Worm (Caenorhabditis elegans) whole organism, mixed stage, embryonic: ENCODE data around the gene R02E4.2.

ENCODE experiments used
- mep-1 ChIP-seq: fragments of 150-350 bp; optimal IDR thresholded peaks from 2 replicates; lab custom pipeline; 2017; ENCODE audit warnings: missing biosample characterization, missing genetic modification reagents, missing genetic modification characterization, inconsistent platforms
- nhr-2 ChIP-seq: fragments of 150-350 bp; optimal IDR thresholded peaks from 2 replicates; lab custom pipeline; 2014; ENCODE audit warnings: missing biosample characterization, missing genetic modification characterization
- nhr-237 ChIP-seq: fragments of 150-350 bp; optimal IDR thresholded peaks from 2 replicates; lab custom pipeline; 2014; ENCODE audit warnings: missing biosample characterization, missing genetic modification characterization
- nhr-28 ChIP-seq: fragments of 150-350 bp; optimal IDR thresholded peaks from 2 replicates; lab custom pipeline; 2014; ENCODE audit warnings: missing biosample characterization, missing genetic modification characterization
- pha-4 ChIP-seq: fragments of 150-350 bp; optimal IDR thresholded peaks from 2 replicates; lab custom pipeline; 2018; ENCODE audit warnings: missing biosample characterization, missing genetic modification reagents, missing genetic modification characterization
- snpc-4 ChIP-seq: fragments of 150-350 bp; optimal IDR thresholded peaks from 2 replicates; lab custom pipeline; 2014; ENCODE audit warnings: missing biosample characterization, missing genetic modification characterization
- tbx-8 ChIP-seq: fragments of 200-800 bp; sonication (Bioruptor generic); optimal IDR thresholded peaks from 2 replicates; lab custom pipeline; 2018; ENCODE audit warnings: mild to moderate bottlenecking, missing genetic modification characterization, moderate library complexity, missing compliant biosample characterization
- unc-39 ChIP-seq: fragments of 150-350 bp; optimal IDR thresholded peaks from 2 replicates; lab custom pipeline; 2014; ENCODE audit warnings: missing biosample characterization, missing genetic modification characterization
- zip-8 ChIP-seq: fragments of 150-350 bp; optimal IDR thresholded peaks from 2 replicates; lab custom pipeline; 2014; ENCODE audit warnings: missing biosample characterization, missing genetic modification characterization

DNA sequence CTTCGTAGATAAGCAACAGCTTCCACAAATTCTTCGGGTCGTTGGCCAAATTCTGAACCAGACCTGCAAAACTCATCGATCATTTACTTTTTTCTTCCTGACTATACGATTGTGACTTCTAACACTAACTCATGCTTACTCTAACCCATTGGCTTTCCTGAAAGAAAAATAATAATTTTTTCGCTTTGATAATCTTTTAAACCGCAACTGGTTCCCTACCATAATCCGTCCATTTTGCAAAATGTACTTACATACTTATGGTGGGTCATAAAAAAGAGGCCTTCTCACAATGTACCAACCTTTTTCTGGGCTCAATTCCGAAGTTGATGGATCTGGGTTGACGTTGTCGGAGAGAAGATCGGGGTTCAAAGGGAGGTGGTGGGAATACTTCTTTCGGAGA lies 12.3 kb upstream of the R02E4.2 start:
- no peak for TF ChIP-seq nhr-237 (tag; lab: Kevin White, UChicago)
- no peak for TF ChIP-seq nhr-2
- no peak for TF ChIP-seq unc-39 (tag; lab: Kevin White, UChicago)
- TF ChIP-seq nhr-28 (tag; lab: Kevin White, UChicago): no peak
- TF ChIP-seq mep-1 (tag; lab: Kevin White, UChicago): no peak
- TF ChIP-seq zip-8 (tag; lab: Kevin White, UChicago): no peak
- TF ChIP-seq snpc-4 (tag; lab: Kevin White, UChicago): no peak
- TF ChIP-seq tbx-8 (GFP tag; lab: Kevin White, UChicago): no peak
- TF ChIP-seq pha-4 (tag; lab: Kevin White, UChicago): no peak
